Worm (Caenorhabditis elegans): ENCODE results near the gene R05G6.3.

- TF ChIP-seq unc-62 (GFP tag; optimal IDR thresholded peaks at IDR 0.05) (no peak), F16B12.6 (tag; optimal IDR thresholded peaks at IDR 0.05) (no peak), rnt-1 (tag; optimal IDR thresholded peaks at IDR 0.05) (peak; percentile 60)
Observed at ce11 chrIV:7507305-7507704, 9.0 kb upstream of the R05G6.3 start.

Measured in whole organism, L1 larva.